Worm (Caenorhabditis elegans) whole organism, L1 larva: Measurements from ENCODE around the gene F52B11.2.

Experiments
- aha-1 ChIP-seq: fragments of 150-350 bp; optimal IDR thresholded peaks from 2 replicates; lab custom pipeline; 2014; ENCODE audit warnings: missing biosample characterization, missing genetic modification characterization
- aly-2 ChIP-seq: fragments of 150-350 bp; optimal IDR thresholded peaks from 2 replicates; lab custom pipeline; 2014; ENCODE audit warnings: missing biosample characterization, missing genetic modification characterization
- fkh-4 ChIP-seq: sonication (generic microtip); optimal IDR thresholded peaks from 2 replicates; lab custom pipeline; 2016; ENCODE audit warnings: missing compliant biosample characterization, missing genetic modification characterization, borderline replicate concordance
- fos-1 ChIP-seq: fragments of 150-350 bp; optimal IDR thresholded peaks from 2 replicates; lab custom pipeline; 2014; ENCODE audit warnings: missing biosample characterization, missing genetic modification characterization
- irx-1 ChIP-seq: sonication (generic microtip); optimal IDR thresholded peaks from 2 replicates; lab custom pipeline; 2016; ENCODE audit warnings: missing genetic modification characterization, missing compliant biosample characterization
- mab-9 ChIP-seq: fragments of 200-800 bp; sonication (Bioruptor generic); IDR thresholded peaks from 2 replicates; pipeline ENCODE4 v1.3.6; 2022; ENCODE audit warnings: missing genetic modification reagents, missing genetic modification characterization, missing compliant biosample characterization
- mdl-1 ChIP-seq, 2 experiments: fragments of 150-350 bp; optimal IDR thresholded peaks; 2 replicates each; lab custom pipeline; 2014 to 2017; ENCODE audit warnings: missing biosample characterization in 2 of 2, missing genetic modification characterization in 2 of 2, inconsistent platforms in 1 of 2
- unc-86 ChIP-seq: sonication (generic microtip); optimal IDR thresholded peaks from 2 replicates; lab custom pipeline; 2016; ENCODE audit warnings: missing genetic modification characterization, missing compliant biosample characterization

ce11 chrIV:14127805-14128610, 44.6 kb downstream of the F52B11.2 start, which contains the start of gene H12I19.115:
- TF ChIP-seq fkh-4 (tag; lab: Kevin White, UChicago) (no peak), aha-1 (tag; lab: Kevin White, UChicago) (no peak), fos-1 (tag; lab: Kevin White, UChicago) (no peak), irx-1 (no peak), mab-9 (no peak), unc-86 (tag; lab: Kevin White, UChicago) (no peak), mdl-1 (tag; optimal IDR thresholded peaks at IDR 0.05; lab: Kevin White, UChicago) (no peak), aly-2 (tag; lab: Kevin White, UChicago) (no peak)
